Worm (Caenorhabditis elegans) whole organism, young adult: ENCODE measurements around the gene Y59H11AM.1.

ENCODE experiments used
- C17E4.6 ChIP-seq: fragments of 200-800 bp; sonication (Bioruptor generic); IDR thresholded peaks from 2 replicates; pipeline ENCODE4 v1.3.6; 2022; ENCODE audit warnings: missing genetic modification reagents, missing genetic modification characterization, missing compliant biosample characterization
- F49E8.2 ChIP-seq: sonication (generic microtip); optimal IDR thresholded peaks from 3 replicates; lab custom pipeline; 2017; ENCODE audit warnings: missing genetic modification characterization, mild to moderate bottlenecking, missing compliant biosample characterization, antibody characterized with exemption, moderate library complexity; ENCODE audit not compliant: insufficient read depth
- Y79H2A.3 ChIP-seq: fragments of 200-800 bp; sonication (Bioruptor generic); conservative IDR thresholded peaks from 2 replicates; pipeline ENCODE4 v1.3.6; 2022; ENCODE audit warnings: missing genetic modification reagents, missing genetic modification characterization, missing compliant biosample characterization
- bed-1 ChIP-seq: fragments of 200-800 bp; sonication (Bioruptor generic); IDR thresholded peaks from 2 replicates; pipeline ENCODE4 v1.3.6; 2022; ENCODE audit warnings: missing genetic modification reagents, missing genetic modification characterization, missing compliant biosample characterization
- ceh-40 ChIP-seq: fragments of 200-800 bp; sonication (Bioruptor generic); IDR thresholded peaks from 2 replicates; pipeline ENCODE4 v1.3.6; 2022; ENCODE audit warnings: missing genetic modification characterization, missing compliant biosample characterization
- gei-17 ChIP-seq: fragments of 200-800 bp; sonication (Bioruptor generic); optimal IDR thresholded peaks from 2 replicates; lab custom pipeline; 2018; ENCODE audit warnings: mild to moderate bottlenecking, missing genetic modification characterization, missing compliant biosample characterization
- lin-54 ChIP-seq: fragments of 200-800 bp; sonication (Bioruptor generic); optimal IDR thresholded peaks from 2 replicates; lab custom pipeline; 2018; ENCODE audit warnings: mild to moderate bottlenecking, missing genetic modification characterization, missing compliant biosample characterization
- lsl-1 ChIP-seq: fragments of 200-800 bp; sonication (Bioruptor generic); optimal IDR thresholded peaks from 2 replicates; lab custom pipeline; 2018; ENCODE audit warnings: mild to moderate bottlenecking, missing genetic modification characterization, moderate library complexity, missing compliant biosample characterization
- mes-4 ChIP-seq: sonication (generic microtip); optimal IDR thresholded peaks from 2 replicates; lab custom pipeline; 2016; ENCODE audit warnings: missing genotype, missing genetic modification characterization, missing compliant biosample characterization
- nhr-179 ChIP-seq: sonication (generic microtip); optimal IDR thresholded peaks from 2 replicates; lab custom pipeline; 2016; ENCODE audit warnings: mild to moderate bottlenecking, missing genetic modification characterization, missing compliant biosample characterization
- pha-4 ChIP-seq: fragments of 150-350 bp; sonication (generic microtip); optimal IDR thresholded peaks from 2 replicates; lab custom pipeline; 2014; ENCODE audit warnings: missing biosample characterization, missing genetic modification reagents, missing genetic modification characterization
- sea-2 ChIP-seq: fragments of 200-800 bp; sonication (Bioruptor generic); IDR thresholded peaks from 2 replicates; pipeline ENCODE4 v1.3.6; 2022; ENCODE audit warnings: missing genetic modification characterization, missing compliant biosample characterization

DNA sequence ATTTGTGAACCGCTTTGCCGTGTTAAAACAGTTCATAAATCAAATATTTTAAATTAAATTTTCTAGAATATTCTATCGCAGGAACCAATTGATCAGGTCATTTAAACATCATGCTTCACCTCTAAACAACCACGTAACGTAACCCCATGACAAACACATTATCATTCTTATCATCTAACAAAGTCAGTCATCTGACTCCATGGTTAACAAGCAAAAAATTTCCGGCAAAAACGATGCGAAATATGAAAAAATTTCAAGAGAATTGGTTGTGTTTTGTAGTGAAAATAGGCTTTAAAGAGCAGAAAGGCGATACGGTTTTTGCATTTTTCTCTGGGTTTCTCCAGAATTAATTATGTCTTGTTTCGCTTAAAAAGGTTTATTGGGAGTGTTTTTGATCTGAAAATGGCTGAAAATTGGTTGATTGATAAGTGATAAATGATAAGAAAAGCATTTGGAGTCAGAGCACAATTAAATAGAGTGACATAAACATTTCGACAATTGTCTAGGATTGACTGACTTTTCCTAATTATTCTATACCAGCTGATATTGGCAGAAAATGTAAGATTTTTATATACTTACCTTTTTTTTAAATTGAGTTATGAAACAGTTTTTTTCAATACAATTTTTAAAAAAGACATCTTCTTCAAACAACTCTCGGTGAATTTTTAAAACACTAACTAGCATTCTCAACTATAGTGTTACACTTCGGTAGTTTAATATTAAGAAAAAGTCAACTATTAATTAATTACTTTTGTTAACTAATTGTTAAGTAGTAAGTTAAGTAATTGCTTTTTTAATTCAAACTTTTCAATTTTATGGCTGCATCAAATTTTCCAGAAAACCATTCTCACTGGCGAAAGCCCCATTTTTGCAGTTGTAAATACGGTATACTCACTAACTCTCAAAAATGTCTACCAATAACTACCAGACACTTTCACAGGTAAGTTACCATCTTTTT, 14.1 kb downstream of the Y59H11AM.1 start, which contains the start of gene catp-7:
- TF ChIP-seq sea-2 (GFP tag; lab: Robert Waterston, UW) (no peak), ceh-40 (no peak), F49E8.2 (tag; lab: Kevin White, UChicago) (no peak), pha-4 (tag; lab: Kevin White, UChicago) (no peak), gei-17 (no peak), lsl-1 (GFP tag; lab: Kevin White, UChicago) (no peak), lin-54 (GFP tag; lab: Kevin White, UChicago) (no peak), bed-1 (GFP tag; lab: Robert Waterston, UW) (no peak), nhr-179 (no peak), mes-4 (tag; lab: Kevin White, UChicago) (no peak), C17E4.6 (no peak), Y79H2A.3 (GFP tag; lab: Robert Waterston, UW) (no peak)
